Worm (Caenorhabditis elegans) whole organism, midembryonic: Measurements from ENCODE around the gene Y66D12A.7.
A peak's percentile ranks its signal among the peaks of the same experiment; 100 is the strongest.

Source experiments
- T22C8.4 ChIP-seq: fragments of 200-800 bp; sonication (Bioruptor generic); IDR thresholded peaks from 2 replicates; pipeline ENCODE4 v1.3.6; 2022; ENCODE audit warnings: missing genetic modification characterization, missing compliant biosample characterization
- cog-1 ChIP-seq: sonication (generic microtip); optimal IDR thresholded peaks from 2 replicates; lab custom pipeline; 2016; ENCODE audit warnings: missing genetic modification characterization, missing compliant biosample characterization
- flt-1 ChIP-seq: fragments of 200-800 bp; sonication (Bioruptor generic); IDR thresholded peaks from 2 replicates; pipeline ENCODE4 v1.3.6; 2022; ENCODE audit warnings: missing genetic modification characterization, missing compliant biosample characterization
- klf-2 ChIP-seq: fragments of 200-800 bp; sonication (Bioruptor generic); conservative IDR thresholded peaks from 2 replicates; pipeline ENCODE4 v1.3.6; 2022; ENCODE audit warnings: missing genetic modification reagents, missing genetic modification characterization, missing compliant biosample characterization
- med-1 ChIP-seq: sonication (generic microtip); optimal IDR thresholded peaks from 2 replicates; lab custom pipeline; 2017; ENCODE audit warnings: missing genetic modification characterization, mild to moderate bottlenecking, missing compliant biosample characterization, antibody characterized with exemption, missing genetic modification reagents; ENCODE audit not compliant: insufficient read depth
- ref-1 ChIP-seq: fragments of 200-800 bp; sonication (Bioruptor generic); conservative IDR thresholded peaks from 2 replicates; pipeline ENCODE4 v1.3.6; 2022; ENCODE audit warnings: missing genetic modification reagents, missing genetic modification characterization, missing compliant biosample characterization
- tab-1 ChIP-seq: fragments of 200-800 bp; sonication (Bioruptor generic); IDR thresholded peaks from 2 replicates; pipeline ENCODE4 v1.3.6; 2022; ENCODE audit warnings: missing genetic modification characterization, missing compliant biosample characterization
- ztf-23 ChIP-seq: fragments of 200-800 bp; sonication (Bioruptor generic); IDR thresholded peaks from 2 replicates; pipeline ENCODE4 v1.3.6; 2022; ENCODE audit warnings: missing genetic modification reagents, missing genetic modification characterization, missing compliant biosample characterization
- ztf-29 ChIP-seq: fragments of 200-800 bp; sonication (Bioruptor generic); IDR thresholded peaks from 2 replicates; pipeline ENCODE4 v1.3.6; 2022; ENCODE audit warnings: missing genetic modification reagents, missing genetic modification characterization, missing compliant biosample characterization

Gene Y66D12A.7

ce11 chrIII:11580428-11580885, at the start of gene Y66D12A.7:
Gene Y66D12A.7 (minus strand): TSS chrIII:11580478.
- TF ChIP-seq cog-1 (tag; lab: Kevin White, UChicago) (no peak), tab-1 (GFP tag; lab: Robert Waterston, UW) (no peak), med-1 (no peak), ref-1 (GFP tag; lab: Robert Waterston, UW) (no peak), ztf-29 (no peak), flt-1 (GFP tag; lab: Robert Waterston, UW) (no peak), klf-2 (GFP tag; lab: Robert Waterston, UW) (no peak), T22C8.4 (GFP tag; lab: Robert Waterston, UW) (no peak), ztf-23 (GFP tag; lab: Robert Waterston, UW) (no peak)

ce11 chrIII:11629354-11629753, 49.1 kb upstream of the Y66D12A.7 start, which contains the start of gene Y66A7A.7:
Gene Y66A7A.7 (minus strand): TSS chrIII:11629454.
- no peak for TF ChIP-seq klf-2 (GFP tag; lab: Robert Waterston, UW)
- TF ChIP-seq tab-1 (GFP tag; lab: Robert Waterston, UW), result no peak
- no peak for TF ChIP-seq T22C8.4 (GFP tag; lab: Robert Waterston, UW)
- no peak for TF ChIP-seq ref-1 (GFP tag; lab: Robert Waterston, UW)
- TF ChIP-seq ztf-29, result no peak

ce11 chrIII:11627631-11628030, 47.4 kb upstream of the Y66D12A.7 start:
- TF ChIP-seq klf-2 (GFP tag; lab: Robert Waterston, UW) (no peak), flt-1 (GFP tag; lab: Robert Waterston, UW) (no peak), T22C8.4 (GFP tag; lab: Robert Waterston, UW) (no peak), tab-1 (GFP tag; lab: Robert Waterston, UW) (no peak), ref-1 (GFP tag; lab: Robert Waterston, UW) (no peak), med-1 (no peak), ztf-29 (no peak), cog-1 (tag; lab: Kevin White, UChicago) (no peak), ztf-23 (GFP tag; lab: Robert Waterston, UW) (no peak)

- TF ChIP-seq ref-1 (GFP tag; lab: Robert Waterston, UW), result no peak
- TF ChIP-seq klf-2 (GFP tag; lab: Robert Waterston, UW), result no peak
- TF ChIP-seq cog-1 (tag; lab: Kevin White, UChicago), result no peak
- TF ChIP-seq ztf-23 (GFP tag; lab: Robert Waterston, UW), result no peak
- TF ChIP-seq med-1, result no peak
Measured at ce11 chrIII:11624838-11625292, 44.6 kb upstream of the Y66D12A.7 start, which contains the start of gene gly-8. Gene gly-8 (plus strand): TSS chrIII:11625242.

ce11 chrIII:11616446-11616845, 36.2 kb upstream of the Y66D12A.7 start, which contains the start of gene ceh-91:
Gene ceh-91 (plus strand): TSS chrIII:11616746.
- TF ChIP-seq ztf-29 (no peak), T22C8.4 (GFP tag; lab: Robert Waterston, UW) (no peak), cog-1 (tag; lab: Kevin White, UChicago) (no peak), ztf-23 (GFP tag; lab: Robert Waterston, UW) (no peak), med-1 (no peak), flt-1 (GFP tag; lab: Robert Waterston, UW) (no peak), tab-1 (GFP tag; lab: Robert Waterston, UW) (no peak), ref-1 (GFP tag; lab: Robert Waterston, UW) (no peak), klf-2 (GFP tag; lab: Robert Waterston, UW) (no peak)

ce11 chrIII:11615802-11616201, 35.5 kb upstream of the Y66D12A.7 start:
- TF ChIP-seq tab-1 (GFP tag; lab: Robert Waterston, UW), result no peak
- TF ChIP-seq ref-1 (GFP tag; lab: Robert Waterston, UW), result no peak
- no peak for TF ChIP-seq T22C8.4 (GFP tag; lab: Robert Waterston, UW)
- no peak for TF ChIP-seq ztf-29
- no peak for TF ChIP-seq ztf-23 (GFP tag; lab: Robert Waterston, UW)
- no peak for TF ChIP-seq flt-1 (GFP tag; lab: Robert Waterston, UW)
- TF ChIP-seq cog-1 (tag; lab: Kevin White, UChicago), result no peak
- TF ChIP-seq klf-2 (GFP tag; lab: Robert Waterston, UW), result no peak
- no peak for TF ChIP-seq med-1

ce11 chrIII:11614874-11615273, 34.6 kb upstream of the Y66D12A.7 start:
- TF ChIP-seq T22C8.4 (GFP tag; lab: Robert Waterston, UW), result peak; percentile 99
- no peak for TF ChIP-seq flt-1 (GFP tag; lab: Robert Waterston, UW)

- peak; percentile 99 for TF ChIP-seq T22C8.4 (GFP tag; lab: Robert Waterston, UW)
Measured at ce11 chrIII:11614325-11614724, 34.0 kb upstream of the Y66D12A.7 start.

ce11 chrIII:11612371-11612770, 32.1 kb upstream of the Y66D12A.7 start, which contains the start of the genes Y66A7A.9 and Y66A7A.4:
Gene Y66A7A.9 (minus strand): TSS chrIII:11612471.
Gene Y66A7A.4 (plus strand): TSS chrIII:11612607.
- TF ChIP-seq ref-1 (GFP tag; lab: Robert Waterston, UW) (no peak), ztf-29 (no peak), klf-2 (GFP tag; lab: Robert Waterston, UW) (no peak), tab-1 (GFP tag; lab: Robert Waterston, UW) (no peak), med-1 (no peak), T22C8.4 (GFP tag; lab: Robert Waterston, UW) (no peak), cog-1 (tag; lab: Kevin White, UChicago) (no peak), flt-1 (GFP tag; lab: Robert Waterston, UW) (no peak), ztf-23 (GFP tag; lab: Robert Waterston, UW) (no peak)

ce11 chrIII:11611618-11612247, 31.5 kb upstream of the Y66D12A.7 start:
- TF ChIP-seq flt-1 (GFP tag; lab: Robert Waterston, UW) (no peak), T22C8.4 (GFP tag; lab: Robert Waterston, UW) (no peak)
